Fruit fly (Drosophila melanogaster): ENCODE results near the gene CG31898.

DNA sequence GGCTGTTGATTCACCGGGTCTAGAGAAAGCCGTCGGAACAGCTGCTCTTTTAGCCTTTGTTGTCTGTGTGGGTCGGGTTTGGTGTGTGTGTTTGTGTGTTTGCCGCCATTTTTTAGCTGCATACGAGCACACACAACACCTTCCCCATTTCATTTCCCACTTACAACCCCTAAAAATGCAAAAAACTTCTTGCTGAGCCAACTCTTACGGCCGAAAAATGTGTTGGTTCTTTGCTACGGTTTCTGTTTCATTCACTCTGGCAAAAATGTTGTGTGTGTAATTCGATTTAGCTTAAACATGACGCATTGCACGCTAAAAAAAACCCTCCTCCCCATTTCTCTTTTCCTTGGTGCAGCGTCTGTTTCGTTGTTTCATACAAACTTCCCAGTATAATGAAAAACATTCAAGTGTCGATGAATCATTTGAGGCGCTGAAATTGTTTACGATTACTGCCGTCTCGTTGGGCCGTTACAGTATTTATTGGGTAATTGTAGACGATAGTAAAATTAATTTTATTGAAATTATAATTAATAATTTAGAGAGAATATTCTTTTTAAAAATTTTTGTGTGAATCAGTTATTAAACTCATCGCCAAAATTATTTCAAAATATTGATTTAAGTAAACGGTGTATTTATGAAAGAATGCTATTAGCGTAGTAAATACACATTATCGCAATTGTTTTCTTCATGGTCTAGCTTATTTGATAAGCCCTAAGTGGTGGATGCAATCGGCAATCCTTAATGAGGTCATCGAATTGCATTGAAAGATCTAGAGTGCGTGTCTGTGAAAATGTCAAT lies 25.9 kb downstream of the CG31898 start:
- TF ChIP-seq CTCF (optimal IDR thresholded peaks at IDR 0.05) = no peak
- no peak for TF ChIP-seq CG8478 (optimal IDR thresholded peaks at IDR 0.05)

Measured in S2 (cell line).